Fruit fly (Drosophila melanogaster) whole organism, embryonic: ENCODE results near the gene Spt20.

ENCODE experiments used
- Awh ChIP-seq: fragments of 200-800 bp; sonication (Bioruptor generic); IDR thresholded peaks from 2 replicates; pipeline ENCODE4, ENCODE4 v1.3.6; 2022; ENCODE audit warnings: missing biosample characterization, missing genetic modification characterization
- BEAF-32 ChIP-seq: fragments of 200-800 bp; sonication (Bioruptor generic); optimal IDR thresholded peaks from 3 replicates; lab custom pipeline; 2017; ENCODE audit warnings: missing biosample characterization, missing genetic modification characterization, mild to moderate bottlenecking, moderate library complexity, missing genetic modification reagents
- BtbVII ChIP-seq: fragments of 200-800 bp; sonication (Bioruptor generic); optimal IDR thresholded peaks from 3 replicates; lab custom pipeline; 2017; ENCODE audit warnings: missing biosample characterization, mild to moderate bottlenecking, missing genetic modification characterization
- CG10462 ChIP-seq: fragments of 200-800 bp; sonication (Bioruptor generic); optimal IDR thresholded peaks from 2 replicates; lab custom pipeline; 2016; ENCODE audit warnings: missing biosample characterization, missing genetic modification characterization
- CG10979 ChIP-seq: fragments of 200-800 bp; sonication (Bioruptor generic); optimal IDR thresholded peaks from 2 replicates; lab custom pipeline; 2018; ENCODE audit warnings: missing biosample characterization, mild to moderate bottlenecking, missing genetic modification characterization, moderate library complexity
- CG11398 ChIP-seq: fragments of 200-800 bp; sonication (Bioruptor generic); optimal IDR thresholded peaks from 2 replicates; lab custom pipeline; 2016; ENCODE audit warnings: missing biosample characterization, missing genetic modification characterization
- CG11696 ChIP-seq: fragments of 200-800 bp; sonication (Bioruptor generic); IDR thresholded peaks from 2 replicates; pipeline ENCODE4 v1.3.6; 2022; ENCODE audit warnings: missing biosample characterization, missing genetic modification characterization
- CG11723 ChIP-seq: fragments of 200-800 bp; sonication (Bioruptor generic); optimal IDR thresholded peaks from 2 replicates; lab custom pipeline; 2017; ENCODE audit warnings: missing biosample characterization, mild to moderate bottlenecking, missing genetic modification characterization
- CG12155 ChIP-seq: fragments of 200-800 bp; sonication (Bioruptor generic); optimal IDR thresholded peaks from 3 replicates; lab custom pipeline; 2016; ENCODE audit warnings: missing biosample characterization, missing genetic modification characterization
- CG12659 ChIP-seq: fragments of 200-800 bp; sonication (Bioruptor generic); optimal IDR thresholded peaks from 3 replicates; lab custom pipeline; 2017; ENCODE audit warnings: mild to moderate bottlenecking, missing biosample characterization, missing genetic modification reagents, missing genetic modification characterization
- CG12744 ChIP-seq: fragments of 200-800 bp; sonication (Bioruptor generic); optimal IDR thresholded peaks from 2 replicates; lab custom pipeline; 2016; ENCODE audit warnings: missing biosample characterization, missing genetic modification characterization
- CG1603 ChIP-seq: fragments of 200-800 bp; sonication (Bioruptor generic); optimal IDR thresholded peaks from 2 replicates; lab custom pipeline; 2019; ENCODE audit warnings: missing biosample characterization, mild to moderate bottlenecking, missing genetic modification characterization, moderate library complexity
- CG17829 ChIP-seq: fragments of 200-800 bp; optimal IDR thresholded peaks from 2 replicates; lab custom pipeline; 2019; ENCODE audit warnings: missing biosample characterization, mild to moderate bottlenecking, missing genetic modification characterization, moderate library complexity
- CG31224 ChIP-seq: fragments of 200-800 bp; sonication (Bioruptor generic); IDR thresholded peaks from 2 replicates; pipeline ENCODE4 v1.3.6; 2022; ENCODE audit warnings: missing biosample characterization, missing genetic modification characterization
- CG4854 ChIP-seq: fragments of 200-800 bp; sonication (Bioruptor generic); optimal IDR thresholded peaks from 2 replicates; lab custom pipeline; 2016; ENCODE audit warnings: missing biosample characterization, missing genetic modification characterization, inconsistent platforms
- CG7987 ChIP-seq: fragments of 200-800 bp; sonication (Bioruptor generic); optimal IDR thresholded peaks from 2 replicates; lab custom pipeline; 2018; ENCODE audit warnings: missing biosample characterization, mild to moderate bottlenecking, missing genetic modification characterization, moderate library complexity
- CG8359 ChIP-seq: fragments of 200-800 bp; sonication (Bioruptor generic); optimal IDR thresholded peaks from 2 replicates; lab custom pipeline; 2017; ENCODE audit warnings: missing biosample characterization, mild to moderate bottlenecking, missing genetic modification characterization, borderline replicate concordance
- CrebB ChIP-seq: fragments of 200-800 bp; sonication (Bioruptor generic); optimal IDR thresholded peaks from 3 replicates; lab custom pipeline; 2018; ENCODE audit warnings: missing biosample characterization, mild to moderate bottlenecking, missing genetic modification characterization
- Dll ChIP-seq: fragments of 200-800 bp; sonication (Bioruptor generic); IDR thresholded peaks from 4 replicates; pipeline ENCODE4 v1.3.6; 2022; ENCODE audit warnings: missing biosample characterization, missing genetic modification characterization; ENCODE audit not compliant: partially characterized antibody
- E2f2 ChIP-seq: fragments of 200-800 bp; sonication (Bioruptor generic); IDR thresholded peaks from 2 replicates; pipeline ENCODE4 v1.3.6; 2022; ENCODE audit warnings: missing biosample characterization, missing genetic modification characterization
- HHEX ChIP-seq: fragments of 200-800 bp; sonication (Bioruptor generic); optimal IDR thresholded peaks from 3 replicates; lab custom pipeline; 2017; ENCODE audit warnings: missing biosample characterization, mild to moderate bottlenecking, missing genetic modification characterization, missing genetic modification reagents
- Kr ChIP-seq: fragments of 200-800 bp; sonication (Bioruptor generic); optimal IDR thresholded peaks from 2 replicates; lab custom pipeline; 2017; ENCODE audit warnings: missing biosample characterization, mild to moderate bottlenecking, missing genetic modification characterization
- NFAT ChIP-seq: fragments of 200-800 bp; sonication (Bioruptor generic); IDR thresholded peaks from 2 replicates; pipeline ENCODE4 v1.3.6; 2022; ENCODE audit warnings: missing biosample characterization, missing genetic modification characterization
- TFAM ChIP-seq: fragments of 200-800 bp; sonication (Bioruptor generic); optimal IDR thresholded peaks from 2 replicates; lab custom pipeline; 2017; ENCODE audit warnings: missing biosample characterization, missing genetic modification characterization, inconsistent platforms
- Taf1 ChIP-seq: fragments of 200-800 bp; sonication (Bioruptor generic); IDR thresholded peaks from 2 replicates; pipeline ENCODE4 v1.3.6; 2022; ENCODE audit warnings: missing biosample characterization, missing genetic modification characterization
- Vsx1 ChIP-seq: fragments of 200-800 bp; sonication (Bioruptor generic); optimal IDR thresholded peaks from 2 replicates; lab custom pipeline; 2017; ENCODE audit warnings: missing biosample characterization, mild to moderate bottlenecking, missing genetic modification characterization, missing genetic modification reagents
- ato ChIP-seq: fragments of 200-800 bp; sonication (Bioruptor generic); IDR thresholded peaks from 2 replicates; pipeline ENCODE4 v1.3.6; 2022; ENCODE audit warnings: missing biosample characterization, missing genetic modification characterization; ENCODE audit not compliant: partially characterized antibody
- cad ChIP-seq: fragments of >200 bp; optimal IDR thresholded peaks from 2 replicates; lab custom pipeline; 2017; ENCODE audit warnings: missing biosample characterization, missing genetic modification characterization
- chif ChIP-seq, 2 experiments: fragments of 200-800 bp; sonication (Bioruptor generic); optimal IDR thresholded peaks; 3 replicates each; lab custom pipeline; 2016; ENCODE audit warnings: missing biosample characterization in 2 of 2, missing genetic modification characterization in 2 of 2
- dan ChIP-seq: fragments of 200-800 bp; sonication (Bioruptor generic); IDR thresholded peaks from 2 replicates; pipeline ENCODE4 v1.3.6; 2022; ENCODE audit warnings: missing biosample characterization, missing genetic modification characterization
- gsb-n ChIP-seq: fragments of 200-800 bp; sonication (Bioruptor generic); optimal IDR thresholded peaks from 3 replicates; lab custom pipeline; 2018; ENCODE audit warnings: missing biosample characterization, mild to moderate bottlenecking, missing genetic modification characterization
- ham ChIP-seq: fragments of 200-800 bp; sonication (Bioruptor generic); IDR thresholded peaks from 2 replicates; pipeline ENCODE4 v1.3.6; 2022; ENCODE audit warnings: missing biosample characterization, missing genetic modification characterization
- ind ChIP-seq: fragments of 200-800 bp; sonication (Bioruptor generic); optimal IDR thresholded peaks from 3 replicates; lab custom pipeline; 2016; ENCODE audit warnings: missing biosample characterization, missing genetic modification characterization
- jing ChIP-seq: fragments of 200-800 bp; sonication (Bioruptor generic); optimal IDR thresholded peaks from 2 replicates; lab custom pipeline; 2018; ENCODE audit warnings: missing biosample characterization, mild to moderate bottlenecking, missing genetic modification characterization
- klu ChIP-seq: fragments of 200-800 bp; sonication (Bioruptor generic); IDR thresholded peaks from 2 replicates; pipeline ENCODE4 v1.3.6; 2022; ENCODE audit warnings: missing biosample characterization, missing genetic modification characterization
- knrl ChIP-seq: fragments of 200-800 bp; sonication (Bioruptor generic); IDR thresholded peaks from 3 replicates; pipeline ENCODE4 v1.3.6; 2022; ENCODE audit warnings: missing biosample characterization, missing genetic modification characterization; ENCODE audit not compliant: partially characterized antibody
- lab ChIP-seq: fragments of 200-800 bp; sonication (Bioruptor generic); optimal IDR thresholded peaks from 3 replicates; lab custom pipeline; 2017; ENCODE audit warnings: missing biosample characterization, missing genetic modification characterization, mild to moderate bottlenecking, moderate library complexity, missing genetic modification reagents
- lmd ChIP-seq: fragments of 200-800 bp; sonication (Bioruptor generic); IDR thresholded peaks from 2 replicates; pipeline ENCODE4 v1.3.6; 2022; ENCODE audit warnings: missing biosample characterization, missing genetic modification characterization
- lov ChIP-seq, 2 experiments: fragments of 200-800 bp in 1 of 2; fragments of >200 bp in 1 of 2; sonication (Bioruptor generic) in 1 of 2; IDR thresholded peaks in 1 of 2; optimal IDR thresholded peaks in 1 of 2; 2 replicates in 1 of 2; 3 replicates in 1 of 2; pipeline versions ENCODE4 v1.3.6 to Lab custom; 2017 to 2022; ENCODE audit warnings: missing biosample characterization in 1 of 2, missing genetic modification characterization in 1 of 2
- mirr ChIP-seq: fragments of 200-800 bp; sonication (Bioruptor generic); optimal IDR thresholded peaks from 3 replicates; lab custom pipeline; 2018; ENCODE audit warnings: missing biosample characterization, mild to moderate bottlenecking, missing genetic modification characterization
- otp ChIP-seq: fragments of 200-800 bp; sonication (Bioruptor generic); IDR thresholded peaks from 3 replicates; pipeline ENCODE4, ENCODE4 v1.3.6; 2022; ENCODE audit warnings: missing biosample characterization, missing genetic modification characterization
- rib ChIP-seq: fragments of 200-800 bp; sonication (Bioruptor generic); IDR thresholded peaks from 2 replicates; pipeline ENCODE4 v1.3.6; 2022; ENCODE audit warnings: missing biosample characterization, missing genetic modification characterization
- sim ChIP-seq: fragments of 200-800 bp; sonication (Bioruptor generic); IDR thresholded peaks from 2 replicates; pipeline ENCODE4 v1.3.6; 2022; ENCODE audit warnings: missing biosample characterization, missing genetic modification characterization
- slbo ChIP-seq: fragments of 200-800 bp; sonication (Bioruptor generic); IDR thresholded peaks from 2 replicates; pipeline ENCODE4 v1.3.6; 2022; ENCODE audit warnings: missing biosample characterization, missing genetic modification characterization
- slou ChIP-seq: fragments of 200-800 bp; sonication (Bioruptor generic); optimal IDR thresholded peaks from 3 replicates; lab custom pipeline; 2016; ENCODE audit warnings: missing biosample characterization, missing genetic modification characterization
- tna ChIP-seq: fragments of 200-800 bp; sonication (Bioruptor generic); IDR thresholded peaks from 2 replicates; pipeline ENCODE4 v1.3.6; 2022; ENCODE audit warnings: missing biosample characterization, missing genetic modification characterization; ENCODE audit not compliant: partially characterized antibody
- ttk ChIP-seq: fragments of 200-800 bp; sonication (Bioruptor generic); IDR thresholded peaks from 2 replicates; pipeline ENCODE4 v2.1.2; 2022; ENCODE audit warnings: missing biosample characterization, missing genetic modification characterization
- twi ChIP-seq: fragments of 200-800 bp; optimal IDR thresholded peaks from 2 replicates; lab custom pipeline; 2019; ENCODE audit warnings: missing biosample characterization, mild to moderate bottlenecking, missing genetic modification characterization, moderate library complexity
- wdn ChIP-seq: fragments of 200-800 bp; sonication (Bioruptor generic); IDR thresholded peaks from 2 replicates; pipeline ENCODE4 v1.3.6; 2022; ENCODE audit warnings: missing biosample characterization, missing genetic modification characterization
- zfh2 ChIP-seq: fragments of 200-800 bp; sonication (Bioruptor generic); optimal IDR thresholded peaks from 2 replicates; lab custom pipeline; 2016; ENCODE audit warnings: missing biosample characterization, missing genetic modification characterization

The Spt20 gene

DNA sequence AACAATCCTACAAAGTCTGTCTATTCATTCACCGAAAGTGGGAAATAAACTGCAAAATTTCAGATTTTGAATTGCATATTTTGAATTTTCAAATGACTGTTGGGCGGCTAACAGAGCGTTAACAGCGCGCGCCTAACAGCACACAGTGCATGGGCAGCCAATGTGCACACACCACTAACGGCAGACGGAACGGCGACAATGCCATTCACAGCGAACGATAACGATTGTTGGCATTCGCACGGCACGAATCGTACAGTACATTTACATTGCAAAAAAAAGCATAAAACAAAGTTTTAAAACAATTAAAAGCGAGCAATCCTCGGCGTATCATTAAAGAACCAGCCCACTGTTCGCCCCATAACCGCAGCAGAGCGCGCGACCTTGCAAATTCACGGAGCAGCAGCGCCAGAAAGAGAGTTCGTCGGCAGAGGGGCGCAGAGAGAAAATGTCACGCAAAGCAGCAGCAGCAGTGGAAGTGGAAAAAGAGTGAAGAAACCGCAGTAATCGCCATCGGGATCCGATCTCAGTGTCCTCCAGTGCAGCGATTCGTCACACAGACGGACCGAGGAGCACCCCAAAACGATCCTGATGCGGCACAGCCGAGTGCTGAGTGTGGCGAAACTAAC is at the start of gene Spt20 (continued):
- no peak for TF ChIP-seq CG1603 (tag; lab: Kevin White, UChicago)
- peak; percentile 84 for TF ChIP-seq E2f2 (GFP tag; lab: Robert Waterston, UW)
- TF ChIP-seq CG31224 (GFP tag; lab: Robert Waterston, UW): no peak
- peak; percentile 19 for TF ChIP-seq CG17829 (tag; lab: Kevin White, UChicago)
- TF ChIP-seq Taf1 (GFP tag; lab: Robert Waterston, UW): no peak
- no peak for TF ChIP-seq BtbVII
- no peak for TF ChIP-seq lmd (GFP tag; lab: Robert Waterston, UW)
- peak; percentile 8 for TF ChIP-seq CrebB
- no peak for TF ChIP-seq ind (GFP tag; lab: Kevin White, UChicago)
- TF ChIP-seq HHEX (GFP tag; lab: Kevin White, UChicago): no peak
- TF ChIP-seq gsb-n (tag; lab: Kevin White, UChicago): no peak
- peak; percentile 34 for TF ChIP-seq CG7987
- TF ChIP-seq klu (GFP tag; lab: Robert Waterston, UW): no peak
- TF ChIP-seq ato (GFP tag; lab: Robert Waterston, UW): peak; percentile 58
- TF ChIP-seq CG4854 (GFP tag; lab: Kevin White, UChicago): no peak
- peak; percentile 63 for TF ChIP-seq BEAF-32 (GFP tag; lab: Kevin White, UChicago)
- TF ChIP-seq Dll (GFP tag; lab: Robert Waterston, UW): peak; percentile 39; the same call in 2 of the 4 replicates
- no peak for TF ChIP-seq lov (optimal IDR thresholded peaks at IDR 0.05; lab: Kevin White, UChicago)
- no peak for TF ChIP-seq lov (GFP tag; IDR thresholded peaks at IDR 0.05; lab: Robert Waterston, UW)
- TF ChIP-seq CG11723 (GFP tag; lab: Kevin White, UChicago): no peak
- TF ChIP-seq zfh2 (GFP tag; lab: Kevin White, UChicago): no peak
- peak; percentile 37; the same call in 1 of the 2 replicates for TF ChIP-seq tna (GFP tag; lab: Robert Waterston, UW)
- TF ChIP-seq ttk (GFP tag; lab: Robert Waterston, UW): no peak
- no peak for TF ChIP-seq cad (GFP tag; lab: Kevin White, UChicago)
- TF ChIP-seq dan: no peak
- TF ChIP-seq rib (GFP tag; lab: Robert Waterston, UW): no peak
- no peak for TF ChIP-seq Vsx1 (GFP tag; lab: Kevin White, UChicago)
- no peak for TF ChIP-seq lab (GFP tag; lab: Kevin White, UChicago)
- no peak for TF ChIP-seq CG11398
- no peak for TF ChIP-seq Awh
- peak; percentile 77 for TF ChIP-seq CG12659 (GFP tag; lab: Kevin White, UChicago)
- no peak for TF ChIP-seq otp (GFP tag; lab: Robert Waterston, UW)
- TF ChIP-seq CG10462 (GFP tag; lab: Kevin White, UChicago): no peak
- no peak for TF ChIP-seq sim (GFP tag; lab: Robert Waterston, UW)
- no peak for TF ChIP-seq CG8359 (GFP tag; lab: Kevin White, UChicago)
- peak; percentile 26; the same call in 1 of the 2 replicates for TF ChIP-seq NFAT (GFP tag; lab: Robert Waterston, UW)
- TF ChIP-seq jing (GFP tag; lab: Kevin White, UChicago): no peak
- no peak for TF ChIP-seq TFAM (GFP tag; lab: Kevin White, UChicago)
- TF ChIP-seq CG11696 (GFP tag; lab: Robert Waterston, UW): no peak
- TF ChIP-seq knrl (GFP tag; lab: Robert Waterston, UW): peak; percentile 37; the same call in 2 of the 3 replicates
- TF ChIP-seq CG10979 (tag; lab: Kevin White, UChicago): no peak
- no peak for TF ChIP-seq slou (GFP tag; lab: Kevin White, UChicago)
- TF ChIP-seq CG12744 (GFP tag; lab: Kevin White, UChicago): no peak
- TF ChIP-seq twi (tag; lab: Kevin White, UChicago): no peak
- no peak for TF ChIP-seq Kr (GFP tag; lab: Kevin White, UChicago)
- TF ChIP-seq mirr (GFP tag; lab: Kevin White, UChicago): no peak
- no peak for TF ChIP-seq CG12155 (GFP tag; lab: Kevin White, UChicago)
- no peak for TF ChIP-seq chif (GFP tag; optimal IDR thresholded peaks at IDR 0.05; lab: Kevin White, UChicago)
- TF ChIP-seq ham (GFP tag; lab: Robert Waterston, UW): no peak
- TF ChIP-seq slbo (GFP tag; lab: Robert Waterston, UW): no peak
- TF ChIP-seq wdn: no peak
